Worm (Caenorhabditis elegans): ENCODE measurements around the gene C32D5.11.

- no peak for TF ChIP-seq ceh-45 (GFP tag; IDR thresholded peaks at IDR 0.05)
- TF ChIP-seq fkh-10 (GFP tag; optimal IDR thresholded peaks at IDR 0.05): no peak
- no peak for TF ChIP-seq pha-2 (tag; optimal IDR thresholded peaks at IDR 0.05)
- no peak for TF ChIP-seq ets-4 (tag; optimal IDR thresholded peaks at IDR 0.05)
- TF ChIP-seq fkh-6 (tag; optimal IDR thresholded peaks at IDR 0.05): no peak
- no peak for TF ChIP-seq nhr-11 (tag; optimal IDR thresholded peaks at IDR 0.05)
- TF ChIP-seq lin-11 (tag; optimal IDR thresholded peaks at IDR 0.05): no peak
- TF ChIP-seq hlh-15 (tag; optimal IDR thresholded peaks at IDR 0.05): no peak
These were observed 43.2 kb upstream of the C32D5.11 start, which contains the start of gene zig-10 for ce11 chrII:6398406-6398805.

Data from whole organism, late embryonic.